Worm (Caenorhabditis elegans): ENCODE data around the gene srh-10.

srh-10 gene

DNA sequence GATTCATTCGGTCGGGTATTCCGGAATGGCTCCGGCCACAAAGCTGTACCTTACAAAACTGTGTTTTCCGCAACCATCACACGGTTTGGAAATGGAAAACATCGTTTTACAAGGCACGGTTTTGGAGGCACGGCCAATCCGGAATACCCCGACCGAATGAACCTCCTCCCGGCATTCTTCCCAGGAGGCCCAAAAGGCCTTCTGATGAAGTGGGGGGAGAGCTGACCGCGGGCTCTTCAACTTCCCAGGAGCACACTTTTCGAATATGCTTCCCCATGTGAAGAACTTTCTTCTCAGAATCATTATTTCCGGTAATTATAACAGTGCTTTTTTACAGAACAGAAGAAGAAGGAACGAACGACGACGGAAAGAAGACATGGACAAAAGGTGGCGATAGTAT lies 27.0 kb downstream of the srh-10 start:
- peak; percentile 52; the same call in 1 of the 2 replicates for TF ChIP-seq aptf-3 (GFP tag; IDR thresholded peaks at IDR 0.05)
- TF ChIP-seq aptf-2 (GFP tag; conservative IDR thresholded peaks at IDR 0.05), result peak; percentile 82

DNA sequence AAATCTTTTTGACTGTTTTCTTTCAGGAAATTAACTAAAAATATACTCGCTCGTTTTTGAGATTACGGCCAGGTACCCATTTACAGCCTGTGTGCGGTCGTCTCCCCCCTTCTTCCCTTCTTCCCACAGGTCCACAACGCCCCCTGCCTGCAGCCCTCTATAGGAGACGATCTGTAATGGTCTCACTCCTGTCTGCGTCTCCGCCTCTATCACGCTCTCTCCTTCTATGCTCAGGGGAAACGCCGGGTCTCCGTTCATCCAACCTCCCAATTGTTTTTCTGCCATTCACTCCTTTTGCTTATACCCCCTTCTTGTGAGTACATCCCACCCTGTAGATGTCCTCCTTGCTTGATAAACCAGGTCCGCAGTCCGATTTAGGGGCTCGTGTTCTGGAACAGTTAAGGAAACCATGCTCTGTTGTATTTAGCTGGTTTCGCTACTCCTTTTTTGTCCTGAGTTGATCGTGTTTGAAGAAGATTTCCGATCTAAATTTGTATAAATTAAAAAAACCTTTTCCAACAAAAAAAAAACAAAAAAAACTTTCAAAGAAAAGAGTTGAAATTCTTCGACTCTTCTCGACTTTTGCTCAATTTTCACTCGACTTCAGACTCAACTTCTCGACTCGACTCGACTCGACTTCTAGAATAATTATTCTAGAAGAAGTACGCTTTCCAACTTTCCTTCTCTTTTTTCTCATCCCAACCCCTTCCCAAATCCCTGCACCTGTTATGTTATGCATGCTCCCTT lies 28.4 kb downstream of the srh-10 start, which contains the start of gene F29G9.1:
F29G9.1 (plus strand) TSS at position 697 of the 747 bp plus-strand sequence.
- TF ChIP-seq aptf-2 (GFP tag; conservative IDR thresholded peaks at IDR 0.05) (peak; percentile 97), zfh-2 (GFP tag; conservative IDR thresholded peaks at IDR 0.05) (0 out of 2 replicates have a peak, but pooled peaks have one; percentile 28), lin-26 (GFP tag; IDR thresholded peaks at IDR 0.05) (0 out of 2 replicates have a peak, but pooled peaks have one; percentile 20), hmg-1.2 (GFP tag; IDR thresholded peaks at IDR 0.05) (peak; percentile 74), aptf-3 (GFP tag; IDR thresholded peaks at IDR 0.05) (0 out of 2 replicates have a peak, but pooled peaks have one; percentile 25)

DNA sequence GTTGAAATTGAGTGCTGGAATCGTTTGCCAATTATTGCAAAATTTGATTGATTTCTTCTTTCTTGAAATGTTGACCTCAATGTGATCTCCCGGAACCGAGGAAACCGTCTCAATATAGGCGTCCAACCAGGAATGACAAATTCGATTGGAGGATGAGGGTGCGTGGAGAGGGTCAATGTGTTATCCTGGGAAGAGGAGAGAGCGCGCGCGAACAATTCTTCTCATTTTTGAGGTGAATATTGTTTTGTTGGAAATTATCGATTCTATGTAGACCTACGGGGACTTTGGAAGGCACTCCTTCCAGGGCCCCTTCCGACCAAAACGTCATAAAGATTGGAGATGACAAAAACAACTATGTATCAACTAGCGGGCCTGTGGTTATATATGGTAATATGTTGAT lies 30.4 kb downstream of the srh-10 start:
- TF ChIP-seq aptf-3 (GFP tag; IDR thresholded peaks at IDR 0.05) (peak; percentile 69; the same call in 1 of the 2 replicates), ztf-6 (GFP tag; IDR thresholded peaks at IDR 0.05) (no peak), unc-130 (GFP tag; optimal IDR thresholded peaks at IDR 0.05) (no peak), nfya-1 (tag; optimal IDR thresholded peaks at IDR 0.05; ENCODE audit: borderline replicate concordance, insufficient read depth) (no peak), lsl-1 (GFP tag; optimal IDR thresholded peaks at IDR 0.05) (no peak), zfh-2 (GFP tag; conservative IDR thresholded peaks at IDR 0.05) (no peak), pha-4 (tag; optimal IDR thresholded peaks at IDR 0.05) (no peak), bed-2 (GFP tag; IDR thresholded peaks at IDR 0.05) (no peak), B0336.3 (GFP tag; IDR thresholded peaks at IDR 0.05) (no peak), dpff-1 (tag; optimal IDR thresholded peaks at IDR 0.05) (no peak), madf-6 (GFP tag; IDR thresholded peaks at IDR 0.05) (peak; percentile 66; the same call in 1 of the 2 replicates), ceh-91 (GFP tag; IDR thresholded peaks at IDR 0.05) (no peak), Y56A3A.18 (GFP tag; IDR thresholded peaks at IDR 0.05) (no peak), ZK185.1 (tag; optimal IDR thresholded peaks at IDR 0.05; ENCODE audit: poor library complexity, severe bottlenecking) (no peak), snpc-1.1 (tag; optimal IDR thresholded peaks at IDR 0.05; ENCODE audit: insufficient read depth) (no peak), ets-4 (GFP tag; optimal IDR thresholded peaks at IDR 0.05) (no peak), efl-1 (GFP tag; optimal IDR thresholded peaks at IDR 0.05) (peak; percentile 42), Y79H2A.3 (GFP tag; conservative IDR thresholded peaks at IDR 0.05) (no peak), aptf-2 (GFP tag; conservative IDR thresholded peaks at IDR 0.05) (peak; percentile 95), nhr-27 (tag; optimal IDR thresholded peaks at IDR 0.05) (no peak), lin-26 (GFP tag; IDR thresholded peaks at IDR 0.05) (no peak), athp-1 (tag; optimal IDR thresholded peaks at IDR 0.05) (no peak), ztf-18 (tag; optimal IDR thresholded peaks at IDR 0.05) (no peak), mel-28 (tag; optimal IDR thresholded peaks at IDR 0.05; ENCODE audit: borderline replicate concordance) (no peak), F57C9.4 (tag; optimal IDR thresholded peaks at IDR 0.05) (no peak)

DNA sequence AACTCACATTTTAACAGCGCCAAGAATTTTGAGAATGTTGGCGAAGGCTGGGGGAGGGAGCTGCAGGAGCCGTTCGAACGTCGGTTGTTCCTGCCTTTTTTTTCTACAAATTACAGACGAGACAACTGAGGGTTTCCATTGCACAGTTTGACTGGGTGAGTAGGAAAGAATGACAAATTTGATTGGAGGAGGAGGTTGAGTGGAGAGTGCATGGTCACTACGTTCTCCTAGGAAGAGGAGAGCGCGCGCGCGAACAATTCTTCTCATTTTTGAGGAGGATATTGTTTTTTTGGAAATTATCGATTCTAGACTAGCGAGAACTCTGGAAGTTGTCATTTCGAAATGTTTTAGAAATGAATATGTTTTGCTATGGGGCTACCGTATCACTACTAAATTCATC lies 32.2 kb downstream of the srh-10 start, which contains the start of gene dhs-17:
dhs-17 (minus strand) TSS at position 101 of the 400 bp plus-strand sequence.
- TF ChIP-seq ceh-58 (GFP tag; IDR thresholded peaks at IDR 0.05) (no peak), dpl-1 (GFP tag; optimal IDR thresholded peaks at IDR 0.05) (no peak), ccch-3 (GFP tag; optimal IDR thresholded peaks at IDR 0.05) (no peak), ama-1 (optimal IDR thresholded peaks at IDR 0.05) (no peak), ama-1 (GFP tag; optimal IDR thresholded peaks at IDR 0.05) (no peak), let-526 (GFP tag; IDR thresholded peaks at IDR 0.05) (no peak), ztf-3 (GFP tag; optimal IDR thresholded peaks at IDR 0.05) (no peak), tbx-9 (tag; optimal IDR thresholded peaks at IDR 0.05; ENCODE audit: borderline replicate concordance) (no peak), bed-2 (GFP tag; IDR thresholded peaks at IDR 0.05) (no peak), madf-6 (GFP tag; IDR thresholded peaks at IDR 0.05) (peak; percentile 45; the same call in 1 of the 2 replicates), aptf-2 (GFP tag; conservative IDR thresholded peaks at IDR 0.05) (peak; percentile 79; the same call in 1 of the 2 replicates), ztf-22 (GFP tag; optimal IDR thresholded peaks at IDR 0.05) (no peak), ZK185.1 (tag; optimal IDR thresholded peaks at IDR 0.05; ENCODE audit: poor library complexity, severe bottlenecking) (no peak), ekl-4 (GFP tag; IDR thresholded peaks at IDR 0.05) (no peak), C17E4.6 (GFP tag; IDR thresholded peaks at IDR 0.05) (no peak)
